Worm (Caenorhabditis elegans): ENCODE data around the gene sri-72.

DNA sequence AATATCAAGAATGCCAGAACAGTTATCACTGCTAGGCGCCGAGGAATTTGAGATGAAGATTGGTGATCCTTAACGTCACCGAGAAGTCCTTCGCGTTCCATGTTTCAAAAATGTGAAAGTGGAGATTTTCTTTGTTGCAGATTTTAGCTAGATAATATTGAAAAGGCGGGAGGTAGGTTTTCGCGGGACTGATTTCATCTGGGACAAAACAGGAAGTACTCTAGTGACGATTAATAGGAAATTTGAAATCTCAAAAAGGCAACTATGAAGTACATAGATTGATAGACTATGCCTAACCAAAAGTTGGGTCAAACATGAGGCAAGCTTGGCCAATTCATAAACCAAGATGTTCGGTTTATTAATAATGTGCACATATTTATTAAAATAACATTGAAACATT, 14.9 kb downstream of the sri-72 start, which contains the start of gene C14C6.8:
- no peak for TF ChIP-seq elt-3 (tag; optimal IDR thresholded peaks at IDR 0.05)
- TF ChIP-seq egl-5 (tag; optimal IDR thresholded peaks at IDR 0.05) = no peak
